Worm (Caenorhabditis elegans) whole organism, L3 larva: ENCODE results near the gene srh-213.

Experiments used
- ama-1 ChIP-seq: fragments of 150-350 bp; optimal IDR thresholded peaks from 2 replicates; lab custom pipeline; 2018
- snpc-4 ChIP-seq: fragments of 150-350 bp; optimal IDR thresholded peaks from 2 replicates; lab custom pipeline; 2014; ENCODE audit warnings: missing biosample characterization, missing genetic modification characterization

DNA sequence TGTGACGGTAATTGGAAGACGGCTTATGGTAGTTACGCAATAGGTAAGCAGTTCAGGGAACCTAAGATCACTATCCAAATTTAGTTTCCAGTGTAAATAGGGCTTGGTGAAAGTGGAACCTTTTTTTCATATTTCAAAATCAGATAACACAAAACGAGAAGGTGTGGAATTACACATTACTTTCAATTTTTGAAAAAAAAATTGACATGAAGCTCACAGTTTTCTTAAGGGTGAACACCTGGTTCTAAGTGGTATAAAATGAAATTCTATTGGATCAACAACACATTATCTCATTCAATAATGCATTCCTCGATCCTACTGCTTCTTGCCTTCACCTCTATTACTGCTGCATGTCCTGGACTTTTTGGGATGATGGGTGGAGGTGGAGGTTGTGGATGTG is 38.9 kb downstream of the srh-213 start, which contains the start of gene grl-30:
- TF ChIP-seq snpc-4 (tag; lab: Kevin White, UChicago): no peak
- no peak for TF ChIP-seq ama-1
